Worm (Caenorhabditis elegans) whole organism, L4 larva: ENCODE results near the gene C16A3.2.

Source experiments
- F26F4.8 ChIP-seq: fragments of 200-800 bp; sonication (Bioruptor generic); conservative IDR thresholded peaks from 2 replicates; pipeline ENCODE4 v1.3.6; 2022; ENCODE audit warnings: missing genetic modification characterization, missing compliant biosample characterization
- F37D6.2 ChIP-seq: sonication (generic microtip); optimal IDR thresholded peaks from 2 replicates; lab custom pipeline; 2016; ENCODE audit warnings: mild to moderate bottlenecking, missing genetic modification characterization, missing compliant biosample characterization
- F49E8.2 ChIP-seq: sonication (generic microtip); optimal IDR thresholded peaks from 2 replicates; lab custom pipeline; 2016; ENCODE audit warnings: missing compliant biosample characterization, mild to moderate bottlenecking, missing genetic modification characterization, borderline replicate concordance
- Y5F2A.4 ChIP-seq: fragments of 200-800 bp; sonication (Bioruptor generic); optimal IDR thresholded peaks from 2 replicates; lab custom pipeline; 2018; ENCODE audit warnings: mild to moderate bottlenecking, missing genetic modification characterization, missing compliant biosample characterization
- aha-1 ChIP-seq: fragments of 150-350 bp; peaks from one replicate; lab custom pipeline; 2014; ENCODE audit warnings: missing biosample characterization, missing genetic modification characterization
- aly-2 ChIP-seq: sonication (generic microtip); optimal IDR thresholded peaks from 2 replicates; lab custom pipeline; 2018; ENCODE audit warnings: missing biosample characterization, missing genetic modification characterization
- ama-1 ChIP-seq: fragments of 150-350 bp; optimal IDR thresholded peaks from 2 replicates; lab custom pipeline; 2014; ENCODE audit warnings: inconsistent platforms, mixed read lengths
- attf-4 ChIP-seq: sonication (generic microtip); optimal IDR thresholded peaks from 3 replicates; lab custom pipeline; 2017; ENCODE audit warnings: missing biosample characterization, missing genetic modification characterization
- ceh-20 ChIP-seq: fragments of 200-800 bp; sonication (Bioruptor generic); IDR thresholded peaks from 2 replicates; pipeline ENCODE4 v1.3.6; 2022; ENCODE audit warnings: missing genetic modification reagents, missing genetic modification characterization, missing compliant biosample characterization
- ceh-28 ChIP-seq: fragments of 150-350 bp; optimal IDR thresholded peaks from 2 replicates; lab custom pipeline; 2014; ENCODE audit warnings: missing biosample characterization, missing genetic modification reagents, missing genetic modification characterization
- ceh-44 ChIP-seq: fragments of 200-800 bp; sonication (Bioruptor generic); IDR thresholded peaks from 2 replicates; pipeline ENCODE4 v1.3.6; 2022; ENCODE audit warnings: missing genetic modification reagents, missing genetic modification characterization, missing compliant biosample characterization
- ceh-82 ChIP-seq: sonication (generic microtip); optimal IDR thresholded peaks from 2 replicates; lab custom pipeline; 2017; ENCODE audit warnings: missing biosample characterization, missing genetic modification characterization
- cey-2 ChIP-seq: sonication (generic microtip); optimal IDR thresholded peaks from 3 replicates; lab custom pipeline; 2017; ENCODE audit warnings: missing genetic modification characterization, mild to moderate bottlenecking, missing compliant biosample characterization, antibody characterized with exemption, borderline replicate concordance; ENCODE audit not compliant: insufficient read depth
- daf-12 ChIP-seq: fragments of 150-350 bp; optimal IDR thresholded peaks from 2 replicates; lab custom pipeline; 2014; ENCODE audit warnings: missing biosample characterization, missing genetic modification reagents, missing genetic modification characterization
- daf-8 ChIP-seq: fragments of 200-800 bp; sonication (Bioruptor generic); IDR thresholded peaks from 2 replicates; pipeline ENCODE4 v1.3.6; 2022; ENCODE audit warnings: missing genetic modification characterization, missing compliant biosample characterization
- dmd-8 ChIP-seq: fragments of 200-800 bp; sonication (Bioruptor generic); IDR thresholded peaks from 2 replicates; pipeline ENCODE4 v1.3.6; 2022; ENCODE audit warnings: missing genetic modification characterization, missing compliant biosample characterization
- dpl-1 ChIP-seq: fragments of 150-350 bp; optimal IDR thresholded peaks from 2 replicates; lab custom pipeline; 2014; ENCODE audit warnings: missing biosample characterization, missing genetic modification reagents, missing genetic modification characterization
- egl-27 ChIP-seq: sonication (generic microtip); optimal IDR thresholded peaks from 3 replicates; lab custom pipeline; 2017; ENCODE audit warnings: missing biosample characterization, missing genetic modification reagents, missing genetic modification characterization
- egl-43 ChIP-seq: fragments of 200-800 bp; sonication (Bioruptor generic); IDR thresholded peaks from 2 replicates; pipeline ENCODE4 v1.3.6; 2022; ENCODE audit warnings: missing genetic modification reagents, missing genetic modification characterization, missing compliant biosample characterization
- gei-8 ChIP-seq: fragments of 200-800 bp; sonication (Bioruptor generic); optimal IDR thresholded peaks from 2 replicates; lab custom pipeline; 2018; ENCODE audit warnings: mild to moderate bottlenecking, missing genetic modification characterization, missing compliant biosample characterization
- hif-1 ChIP-seq, 2 experiments: sonication (generic microtip); optimal IDR thresholded peaks; 2 replicates each; lab custom pipeline; 2016 to 2017; ENCODE audit warnings: missing compliant biosample characterization in 2 of 2, missing genetic modification characterization in 2 of 2, missing genetic modification reagents in 2 of 2, missing genotype in 2 of 2, mild to moderate bottlenecking in 1 of 2
- hlh-11 ChIP-seq: fragments of 200-800 bp; sonication (Bioruptor generic); optimal IDR thresholded peaks from 2 replicates; lab custom pipeline; 2018; ENCODE audit warnings: mild to moderate bottlenecking, missing genetic modification characterization, missing compliant biosample characterization
- hlh-30 ChIP-seq: sonication (generic microtip); optimal IDR thresholded peaks from 2 replicates; lab custom pipeline; 2017; ENCODE audit warnings: antibody characterized with exemption, mild to moderate bottlenecking, missing genetic modification characterization, missing compliant biosample characterization; ENCODE audit not compliant: insufficient read depth
- hmg-1.1 ChIP-seq: fragments of 200-800 bp; sonication (Bioruptor generic); IDR thresholded peaks from 2 replicates; pipeline ENCODE4 v1.3.6; 2022; ENCODE audit warnings: missing genetic modification reagents, missing genetic modification characterization, missing compliant biosample characterization
- jun-1 ChIP-seq: fragments of 150-350 bp; optimal IDR thresholded peaks from 2 replicates; lab custom pipeline; 2014; ENCODE audit warnings: missing biosample characterization, missing genetic modification reagents, missing genetic modification characterization
- lim-7 ChIP-seq: fragments of 200-800 bp; sonication (Bioruptor generic); IDR thresholded peaks from 2 replicates; pipeline ENCODE4 v1.3.6; 2022; ENCODE audit warnings: missing genetic modification characterization, missing compliant biosample characterization
- lin-29 ChIP-seq: fragments of 200-800 bp; sonication (Bioruptor generic); IDR thresholded peaks from 2 replicates; pipeline ENCODE4 v1.3.6; 2022; ENCODE audit warnings: missing genetic modification reagents, missing genetic modification characterization, missing compliant biosample characterization
- lin-38 ChIP-seq: fragments of 200-800 bp; sonication (Bioruptor generic); IDR thresholded peaks from 2 replicates; pipeline ENCODE4 v1.3.6; 2022; ENCODE audit warnings: missing genetic modification reagents, missing genetic modification characterization, missing compliant biosample characterization
- lir-3 ChIP-seq: sonication (generic microtip); optimal IDR thresholded peaks from 2 replicates; lab custom pipeline; 2016; ENCODE audit warnings: mild to moderate bottlenecking, missing genetic modification characterization, missing compliant biosample characterization
- lsy-2 ChIP-seq, 2 experiments: fragments of 150-350 bp in 1 of 2; sonication (generic microtip) in 1 of 2; optimal IDR thresholded peaks; 2 replicates each; lab custom pipeline; 2014 to 2017; ENCODE audit warnings: missing biosample characterization in 2 of 2, missing genetic modification characterization in 2 of 2
- madf-9 ChIP-seq: fragments of 200-800 bp; sonication (Bioruptor generic); conservative IDR thresholded peaks from 2 replicates; pipeline ENCODE4 v1.3.6; 2022; ENCODE audit warnings: missing genetic modification reagents, missing genetic modification characterization, missing compliant biosample characterization
- mes-2 ChIP-seq: sonication (generic microtip); optimal IDR thresholded peaks from 2 replicates; lab custom pipeline; 2016; ENCODE audit warnings: missing genotype, mild to moderate bottlenecking, missing genetic modification characterization, missing compliant biosample characterization; ENCODE audit not compliant: poor library complexity, severe bottlenecking
- nhr-10 ChIP-seq: fragments of 150-350 bp; optimal IDR thresholded peaks from 2 replicates; lab custom pipeline; 2014; ENCODE audit warnings: missing biosample characterization, missing genetic modification characterization
- nhr-28 ChIP-seq: fragments of 150-350 bp; optimal IDR thresholded peaks from 2 replicates; lab custom pipeline; 2014; ENCODE audit warnings: missing biosample characterization, missing genetic modification characterization
- nhr-42 ChIP-seq: fragments of 200-800 bp; sonication (Bioruptor generic); IDR thresholded peaks from 2 replicates; pipeline ENCODE4 v1.3.6; 2022; ENCODE audit warnings: missing genetic modification characterization, missing compliant biosample characterization
- nhr-48 ChIP-seq: sonication (generic microtip); optimal IDR thresholded peaks from 2 replicates; lab custom pipeline; 2016; ENCODE audit warnings: mild to moderate bottlenecking, missing genetic modification characterization, missing compliant biosample characterization
- nhr-6 ChIP-seq: fragments of 150-350 bp; optimal IDR thresholded peaks from 2 replicates; lab custom pipeline; 2014; ENCODE audit warnings: missing biosample characterization, missing genetic modification characterization
- nhr-76 ChIP-seq: fragments of 150-350 bp; optimal IDR thresholded peaks from 2 replicates; lab custom pipeline; 2014; ENCODE audit warnings: missing biosample characterization, missing genetic modification characterization
- php-3 ChIP-seq: fragments of 200-800 bp; sonication (Bioruptor generic); IDR thresholded peaks from 2 replicates; pipeline ENCODE4 v1.3.6; 2022; ENCODE audit warnings: missing genetic modification reagents, missing genetic modification characterization, missing compliant biosample characterization
- sdz-12 ChIP-seq: fragments of 200-800 bp; sonication (Bioruptor generic); optimal IDR thresholded peaks from 2 replicates; lab custom pipeline; 2018; ENCODE audit warnings: mild to moderate bottlenecking, missing genetic modification characterization, missing compliant biosample characterization
- set-16 ChIP-seq: fragments of 200-800 bp; sonication (Bioruptor generic); IDR thresholded peaks from 2 replicates; pipeline ENCODE4 v1.3.6; 2022; ENCODE audit warnings: missing genetic modification reagents, missing genetic modification characterization, missing compliant biosample characterization
- skn-1 ChIP-seq: fragments of 150-350 bp; optimal IDR thresholded peaks from 2 replicates; lab custom pipeline; 2014; ENCODE audit warnings: missing biosample characterization, missing genetic modification characterization
- unc-130 ChIP-seq: sonication (generic microtip); optimal IDR thresholded peaks from 2 replicates; lab custom pipeline; 2016; ENCODE audit warnings: missing genetic modification reagents, missing genetic modification characterization, missing compliant biosample characterization
- unc-62 ChIP-seq, 3 experiments: fragments of 150-350 bp in 1 of 3; sonication (generic microtip); optimal IDR thresholded peaks in 2 of 3; peaks in 1 of 3; 1 replicate in 1 of 3; 2 replicates in 2 of 3; lab custom pipeline; 2014 to 2017; ENCODE audit warnings: missing biosample characterization in 3 of 3, missing genetic modification characterization in 3 of 3, missing genetic modification reagents in 3 of 3, missing genotype in 1 of 3

C16A3.2 gene

ce11 chrIII:6341878-6342453 lies 47.7 kb upstream of the C16A3.2 start, which contains the start of gene rpn-13 (continued):
- TF ChIP-seq daf-12 (no peak), nhr-6 (tag; lab: Kevin White, UChicago) (peak; percentile 54), ceh-44 (GFP tag; lab: Robert Waterston, UW) (no peak), hif-1 (tag; optimal IDR thresholded peaks at IDR 0.05; lab: Kevin White, UChicago) (peak in 1 of 2 experiments; percentile 19), lsy-2 (tag; optimal IDR thresholded peaks at IDR 0.05; lab: Kevin White, UChicago) (peak; percentile 75 to 98), mes-2 (peak; percentile 76), nhr-10 (tag; lab: Kevin White, UChicago) (no peak), aly-2 (no peak), hlh-30 (tag; lab: Kevin White, UChicago) (peak; percentile 96), unc-62 (GFP tag; optimal IDR thresholded peaks at IDR 0.05 in 1 of 2; lab: Kevin White, UChicago) (peak in 1 of 2 experiments; percentile 94), unc-62 (tag; optimal IDR thresholded peaks at IDR 0.05; lab: Kevin White, UChicago) (no peak), gei-8 (GFP tag; lab: Kevin White, UChicago) (no peak)

- TF ChIP-seq lir-3 (tag; lab: Kevin White, UChicago) = no peak
Observed at ce11 chrIII:6343229-6343628, 46.4 kb upstream of the C16A3.2 start, which contains the start of gene C56G2.9. Gene C56G2.9 (minus strand): TSS chrIII:6343329.

DNA sequence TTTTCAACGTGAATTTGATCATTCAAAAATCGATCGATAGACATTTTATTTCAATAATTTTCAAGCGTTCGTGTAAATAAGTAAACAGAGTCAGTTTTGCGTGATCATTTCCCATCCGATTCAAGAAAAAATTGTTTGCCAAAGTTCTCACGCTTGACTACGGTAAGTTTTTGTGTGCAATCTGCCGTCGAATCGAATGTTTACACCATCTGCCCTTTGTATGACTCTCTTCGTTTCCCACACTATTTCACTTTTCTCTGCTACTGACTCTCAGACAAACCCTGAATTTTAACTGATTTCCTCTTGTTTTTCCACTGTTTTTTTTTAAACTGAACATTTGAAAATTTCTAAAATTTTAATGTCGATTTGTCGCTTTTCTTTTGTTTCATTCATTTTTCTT lies 44.9 kb upstream of the C16A3.2 start:
- no peak for TF ChIP-seq attf-4 (tag; lab: Kevin White, UChicago)
- TF ChIP-seq lin-29 = no peak
- no peak for TF ChIP-seq ceh-82 (tag; lab: Kevin White, UChicago)
- no peak for TF ChIP-seq egl-27 (tag; lab: Kevin White, UChicago)
- peak; percentile 58; the same call in 1 of the 2 replicates for TF ChIP-seq madf-9
- TF ChIP-seq nhr-48 (tag; lab: Kevin White, UChicago) = peak; percentile 6
- 0 out of 2 replicates have a peak, but pooled peaks have one; percentile 33 for TF ChIP-seq ceh-20
- peak; percentile 71 for TF ChIP-seq lin-38
- peak; percentile 61 for TF ChIP-seq F49E8.2 (tag; lab: Kevin White, UChicago)
- peak; percentile 45 for TF ChIP-seq nhr-6 (tag; lab: Kevin White, UChicago)
- peak; percentile 43 for TF ChIP-seq jun-1 (tag; lab: Kevin White, UChicago)
- TF ChIP-seq set-16 (GFP tag; lab: Robert Waterston, UW) = no peak
- TF ChIP-seq hlh-11 (tag; lab: Kevin White, UChicago) = peak; percentile 73
- peak; percentile 38 for TF ChIP-seq F37D6.2
- 0 out of 2 replicates have a peak, but pooled peaks have one; percentile 51 for TF ChIP-seq lim-7 (GFP tag; lab: Robert Waterston, UW)
- no peak for TF ChIP-seq ceh-28 (tag; lab: Kevin White, UChicago)
- TF ChIP-seq egl-43 (GFP tag; lab: Robert Waterston, UW) = peak; percentile 45; the same call in 1 of the 2 replicates
- TF ChIP-seq dmd-8 (GFP tag; lab: Robert Waterston, UW) = no peak
- peak in 1 of 2 experiments; percentile 57 for TF ChIP-seq hif-1 (tag; optimal IDR thresholded peaks at IDR 0.05; lab: Kevin White, UChicago)
- no peak for TF ChIP-seq php-3 (GFP tag; lab: Robert Waterston, UW)
- no peak for TF ChIP-seq cey-2 (tag; lab: Kevin White, UChicago)
- TF ChIP-seq nhr-28 = peak; percentile 50
- 0 out of 2 replicates have a peak, but pooled peaks have one; percentile 33 for TF ChIP-seq nhr-42 (GFP tag; lab: Robert Waterston, UW)
- peak in 1 of 2 experiments; percentile 38 for TF ChIP-seq unc-62 (GFP tag; optimal IDR thresholded peaks at IDR 0.05 in 1 of 2; lab: Kevin White, UChicago)
- TF ChIP-seq unc-62 (tag; optimal IDR thresholded peaks at IDR 0.05; lab: Kevin White, UChicago) = no peak
- TF ChIP-seq nhr-10 (tag; lab: Kevin White, UChicago) = peak; percentile 38
- TF ChIP-seq unc-130 (GFP tag; lab: Kevin White, UChicago) = peak; percentile 34
- TF ChIP-seq skn-1 (tag; lab: Kevin White, UChicago) = no peak
- peak; percentile 81 for TF ChIP-seq hmg-1.1 (GFP tag; lab: Robert Waterston, UW)
- no peak for TF ChIP-seq sdz-12 (GFP tag; lab: Kevin White, UChicago)
- no peak for TF ChIP-seq nhr-76 (tag; lab: Kevin White, UChicago)
- peak; percentile 75 for TF ChIP-seq dpl-1
- TF ChIP-seq F26F4.8 = no peak
- TF ChIP-seq Y5F2A.4 (GFP tag; lab: Kevin White, UChicago) = no peak
- peak; percentile 99 for TF ChIP-seq aha-1
- TF ChIP-seq daf-8 (GFP tag; lab: Robert Waterston, UW) = no peak
- peak; percentile 25 for TF ChIP-seq ama-1 (lab: Kevin White, UChicago)
